Fruit fly (Drosophila melanogaster): ENCODE results near the gene Pka-R1.

The Pka-R1 gene

DNA sequence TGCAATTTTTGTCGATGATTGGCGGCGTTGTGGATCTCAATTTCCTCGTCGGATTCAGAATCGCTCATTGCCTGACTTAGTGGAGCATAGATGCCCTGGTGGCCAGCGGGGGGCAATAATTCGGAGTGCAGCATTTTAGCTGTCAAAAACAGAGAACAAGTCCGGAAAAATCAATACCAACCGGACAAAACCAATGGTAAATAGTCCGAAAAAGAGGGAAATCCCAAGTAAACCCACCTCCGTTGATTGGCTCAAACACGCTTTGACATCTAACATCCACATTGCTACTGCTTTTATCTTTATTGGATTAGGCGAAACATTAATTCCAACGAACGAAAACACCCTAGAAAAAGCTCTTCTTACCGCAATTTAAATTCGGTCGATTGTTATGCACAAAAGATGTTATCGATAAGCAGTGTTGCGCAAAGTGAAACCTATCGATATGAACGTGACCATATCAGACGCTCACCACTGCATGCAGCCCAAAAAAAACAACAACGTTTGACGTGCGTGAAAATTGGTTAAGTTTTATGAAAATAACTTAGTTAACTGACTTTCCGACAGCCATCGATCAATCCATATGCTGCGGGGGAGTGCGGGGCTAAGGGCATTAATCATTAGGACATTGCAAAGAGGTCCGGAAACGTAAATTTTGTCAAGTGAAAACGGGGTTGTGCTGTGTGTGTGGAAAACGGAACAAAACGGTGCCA, at the start of gene Pka-R1, which contains the start of gene CG3618:
Gene Pka-R1, plus strand, starts transcription at position 453 of the 710 bp plus-strand sequence.
Gene CG3618, minus strand, starts transcription at position 410 of the 710 bp plus-strand sequence.
- TF ChIP-seq esn (GFP tag; optimal IDR thresholded peaks at IDR 0.05) (peak; percentile 21), CG11294 (GFP tag; IDR thresholded peaks at IDR 0.05) (no peak), CG31627 (GFP tag; optimal IDR thresholded peaks at IDR 0.05) (peak; percentile 2), CG11902 (GFP tag; optimal IDR thresholded peaks at IDR 0.05) (no peak)

DNA sequence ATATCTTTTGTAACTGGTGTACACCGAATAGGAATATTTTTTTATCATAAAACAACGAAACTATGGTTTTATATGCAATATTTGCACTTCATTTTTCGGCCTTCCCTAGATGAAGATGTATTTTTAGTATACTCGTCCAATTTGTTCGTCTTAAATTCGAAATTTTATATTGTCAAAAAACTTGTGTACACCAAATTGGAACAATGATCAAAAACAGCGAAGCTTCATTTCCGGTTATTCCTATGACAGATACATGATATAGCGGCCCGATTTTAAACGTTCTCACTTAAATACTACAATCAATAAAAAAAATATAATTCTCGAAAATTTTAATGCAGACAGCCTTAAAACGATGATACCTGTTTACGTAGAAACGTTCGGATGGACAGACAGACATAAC, 48.7 kb upstream of the Pka-R1 start:
- no peak for TF ChIP-seq CG6163 (GFP tag; IDR thresholded peaks at IDR 0.05)
- TF ChIP-seq fd59A (GFP tag; optimal IDR thresholded peaks at IDR 0.05) = no peak
- no peak for TF ChIP-seq CG10669 (GFP tag; optimal IDR thresholded peaks at IDR 0.05)
- no peak for TF ChIP-seq Lpt (GFP tag; optimal IDR thresholded peaks at IDR 0.05)
- TF ChIP-seq net (GFP tag; optimal IDR thresholded peaks at IDR 0.05) = no peak
- no peak for TF ChIP-seq Sox102F (GFP tag; optimal IDR thresholded peaks at IDR 0.05)
- TF ChIP-seq Eip78C (GFP tag) = no peak
- TF ChIP-seq CG6792 (GFP tag; optimal IDR thresholded peaks at IDR 0.05) = no peak
- TF ChIP-seq CG15336 (GFP tag; IDR thresholded peaks at IDR 0.05) = no peak
- TF ChIP-seq CG10631 (GFP tag; optimal IDR thresholded peaks at IDR 0.05) = no peak
- TF ChIP-seq pdm3 (GFP tag; optimal IDR thresholded peaks at IDR 0.05) = no peak
- no peak for TF ChIP-seq achi (GFP tag; optimal IDR thresholded peaks at IDR 0.05)
- TF ChIP-seq Hr38 (GFP tag; optimal IDR thresholded peaks at IDR 0.05) = no peak
- TF ChIP-seq vri (GFP tag; optimal IDR thresholded peaks at IDR 0.05) = no peak
- no peak for TF ChIP-seq svp (GFP tag)

- TF ChIP-seq fkh (GFP tag; optimal IDR thresholded peaks at IDR 0.05) (peak; percentile 45), CG15336 (GFP tag; IDR thresholded peaks at IDR 0.05) (no peak), CG11762 (GFP tag; optimal IDR thresholded peaks at IDR 0.05; ENCODE audit: insufficient read depth) (no peak), vri (GFP tag; optimal IDR thresholded peaks at IDR 0.05) (peak; percentile 27), Eip78C (GFP tag) (peak; percentile 51), CG11902 (GFP tag; optimal IDR thresholded peaks at IDR 0.05) (no peak), CG32006 (GFP tag; optimal IDR thresholded peaks at IDR 0.05) (no peak)
These were observed 46.6 kb upstream of the Pka-R1 start, which contains the start of the genes CG4074 and CG4186 for dm6 chr3L:20769350-20769749. Gene CG4074 (minus strand): TSS chr3L:20769500. Gene CG4186 (plus strand): TSS chr3L:20769586.

- TF ChIP-seq CG11294 (GFP tag; IDR thresholded peaks at IDR 0.05) (no peak), cyc (GFP tag; optimal IDR thresholded peaks at IDR 0.05) (peak; percentile 29), CG6792 (GFP tag; optimal IDR thresholded peaks at IDR 0.05) (peak; percentile 34), Lpt (GFP tag; optimal IDR thresholded peaks at IDR 0.05) (peak; percentile 1), CG3032 (tag; optimal IDR thresholded peaks at IDR 0.05) (peak; percentile 47), CG31627 (GFP tag; optimal IDR thresholded peaks at IDR 0.05) (peak; percentile 18), fd59A (GFP tag; optimal IDR thresholded peaks at IDR 0.05) (no peak), Gug (GFP tag; IDR thresholded peaks at IDR 0.05) (0 out of 2 replicates have a peak, but pooled peaks have one; percentile 17), Ets96B (tag; optimal IDR thresholded peaks at IDR 0.05) (peak; percentile 17), Eip78C (GFP tag) (peak; percentile 76), CG10669 (GFP tag; optimal IDR thresholded peaks at IDR 0.05) (no peak), dsx (GFP tag; optimal IDR thresholded peaks at IDR 0.05; ENCODE audit: poor library complexity, severe bottlenecking) (no peak), CG1621 (tag; optimal IDR thresholded peaks at IDR 0.05) (no peak), Smox (GFP tag; optimal IDR thresholded peaks at IDR 0.05) (peak; percentile 51), Hr4 (GFP tag; optimal IDR thresholded peaks at IDR 0.05) (peak; percentile 57), esn (GFP tag; optimal IDR thresholded peaks at IDR 0.05) (peak; percentile 58), CG6808 (GFP tag; optimal IDR thresholded peaks at IDR 0.05) (no peak), CG3919 (GFP tag; optimal IDR thresholded peaks at IDR 0.05) (peak; percentile 66), lz (GFP tag; optimal IDR thresholded peaks at IDR 0.05) (peak; percentile 30), acj6 (GFP tag; optimal IDR thresholded peaks at IDR 0.05) (peak; percentile 66), CG6854 (GFP tag; optimal IDR thresholded peaks at IDR 0.05) (no peak), CG8119 (GFP tag; IDR thresholded peaks at IDR 0.05) (no peak), Sox14 (GFP tag; optimal IDR thresholded peaks at IDR 0.05) (peak; percentile 13), salr (GFP tag; optimal IDR thresholded peaks at IDR 0.05) (peak in 1 of 2 experiments; percentile 64), CG32006 (GFP tag; optimal IDR thresholded peaks at IDR 0.05) (peak; percentile 29), Hr39 (GFP tag; optimal IDR thresholded peaks at IDR 0.05) (peak; percentile 28), Ets21C (GFP tag; optimal IDR thresholded peaks at IDR 0.05) (peak; percentile 12), pdm3 (GFP tag; optimal IDR thresholded peaks at IDR 0.05) (peak; percentile 41), fkh (GFP tag; optimal IDR thresholded peaks at IDR 0.05) (no peak), vri (GFP tag; optimal IDR thresholded peaks at IDR 0.05) (no peak)
These were observed 44.7 kb upstream of the Pka-R1 start, which contains the start of the genes CG4042 and Pitslre for dm6 chr3L:20771001-20771890. Gene CG4042 (minus strand): TSS chr3L:20771507. Gene Pitslre (plus strand): TSS chr3L:20771528.
